Worm (Caenorhabditis elegans) whole organism, L3 larva: Measurements from ENCODE around the gene str-229.

ENCODE experiments used
- egl-27 ChIP-seq: sonication (generic microtip); optimal IDR thresholded peaks from 4 replicates; lab custom pipeline; 2017; ENCODE audit warnings: missing biosample characterization, missing genetic modification reagents, missing genetic modification characterization
- fkh-10 ChIP-seq: sonication (generic microtip); optimal IDR thresholded peaks from 2 replicates; lab custom pipeline; 2017; ENCODE audit warnings: missing biosample characterization, missing genetic modification reagents, missing genetic modification characterization
- fos-1 ChIP-seq: fragments of 150-350 bp; optimal IDR thresholded peaks from 2 replicates; lab custom pipeline; 2014; ENCODE audit warnings: missing biosample characterization, missing genetic modification characterization
- mdl-1 ChIP-seq: fragments of 150-350 bp; optimal IDR thresholded peaks from 2 replicates; lab custom pipeline; 2014; ENCODE audit warnings: missing biosample characterization, missing genetic modification characterization
- nfya-1 ChIP-seq: sonication (generic microtip); optimal IDR thresholded peaks from 2 replicates; lab custom pipeline; 2017; ENCODE audit warnings: missing genetic modification characterization, mild to moderate bottlenecking, missing compliant biosample characterization, antibody characterized with exemption, moderate library complexity; ENCODE audit not compliant: insufficient read depth
- nhr-11 ChIP-seq: fragments of 150-350 bp; optimal IDR thresholded peaks from 2 replicates; lab custom pipeline; 2014; ENCODE audit warnings: missing biosample characterization, missing genetic modification characterization
- nhr-28 ChIP-seq: fragments of 150-350 bp; optimal IDR thresholded peaks from 2 replicates; lab custom pipeline; 2014; ENCODE audit warnings: missing biosample characterization, missing genetic modification characterization
- nhr-76 ChIP-seq: fragments of 150-350 bp; sonication (generic microtip); optimal IDR thresholded peaks from 5 replicates; lab custom pipeline; 2014; ENCODE audit warnings: missing biosample characterization, missing genetic modification characterization
- zag-1 ChIP-seq: fragments of 150-350 bp; optimal IDR thresholded peaks from 2 replicates; lab custom pipeline; 2014; ENCODE audit warnings: missing biosample characterization, missing genetic modification characterization

ce11 chrV:3854847-3855246 lies 47.5 kb downstream of the str-229 start, which contains the start of gene nhr-186:
- TF ChIP-seq zag-1 (tag; lab: Kevin White, UChicago) (no peak), fos-1 (tag; lab: Kevin White, UChicago) (no peak), mdl-1 (tag; lab: Kevin White, UChicago) (no peak), nhr-76 (tag; lab: Kevin White, UChicago) (no peak), nhr-28 (no peak), fkh-10 (GFP tag; lab: Kevin White, UChicago) (no peak), nfya-1 (tag; lab: Kevin White, UChicago) (no peak), egl-27 (tag; lab: Kevin White, UChicago) (no peak), nhr-11 (tag; lab: Kevin White, UChicago) (no peak)
